Worm (Caenorhabditis elegans): ENCODE results near the gene C46E10.8.

The C46E10.8 gene

ce11 chrII:3721016-3721415, 6.9 kb downstream of the C46E10.8 start, which contains the start of gene C46E10.3:
Gene C46E10.3, plus strand, starts transcription at chrII:3721316.
- TF ChIP-seq klf-2 (GFP tag; conservative IDR thresholded peaks at IDR 0.05): no peak
- no peak for TF ChIP-seq ztf-29 (GFP tag; IDR thresholded peaks at IDR 0.05)
- no peak for TF ChIP-seq T22C8.4 (GFP tag; IDR thresholded peaks at IDR 0.05)
- no peak for TF ChIP-seq cog-1 (tag; optimal IDR thresholded peaks at IDR 0.05)
- TF ChIP-seq ref-1 (GFP tag; conservative IDR thresholded peaks at IDR 0.05): no peak
- TF ChIP-seq med-1 (GFP tag; optimal IDR thresholded peaks at IDR 0.05; ENCODE audit: insufficient read depth): no peak
- no peak for TF ChIP-seq tab-1 (GFP tag; IDR thresholded peaks at IDR 0.05)
- TF ChIP-seq flt-1 (GFP tag; IDR thresholded peaks at IDR 0.05): no peak
- TF ChIP-seq ztf-23 (GFP tag; IDR thresholded peaks at IDR 0.05): no peak

ce11 chrII:3716961-3717360, 10.9 kb downstream of the C46E10.8 start, which contains the start of gene fbxc-52:
Gene fbxc-52, plus strand, starts transcription at chrII:3717261.
- TF ChIP-seq ztf-29 (GFP tag; IDR thresholded peaks at IDR 0.05): no peak
- TF ChIP-seq tab-1 (GFP tag; IDR thresholded peaks at IDR 0.05): no peak
- no peak for TF ChIP-seq T22C8.4 (GFP tag; IDR thresholded peaks at IDR 0.05)
- no peak for TF ChIP-seq cog-1 (tag; optimal IDR thresholded peaks at IDR 0.05)
- TF ChIP-seq flt-1 (GFP tag; IDR thresholded peaks at IDR 0.05): no peak

ce11 chrII:3716455-3716854, 11.4 kb downstream of the C46E10.8 start, which contains the start of gene srh-99:
Gene srh-99, minus strand, starts transcription at chrII:3716555.
- TF ChIP-seq med-1 (GFP tag; optimal IDR thresholded peaks at IDR 0.05; ENCODE audit: insufficient read depth) (no peak), klf-2 (GFP tag; conservative IDR thresholded peaks at IDR 0.05) (no peak), ztf-23 (GFP tag; IDR thresholded peaks at IDR 0.05) (no peak), ztf-29 (GFP tag; IDR thresholded peaks at IDR 0.05) (no peak), cog-1 (tag; optimal IDR thresholded peaks at IDR 0.05) (no peak), ref-1 (GFP tag; conservative IDR thresholded peaks at IDR 0.05) (no peak), T22C8.4 (GFP tag; IDR thresholded peaks at IDR 0.05) (no peak), flt-1 (GFP tag; IDR thresholded peaks at IDR 0.05) (no peak), tab-1 (GFP tag; IDR thresholded peaks at IDR 0.05) (no peak)

ce11 chrII:3714595-3714994, 13.3 kb downstream of the C46E10.8 start, which contains the start of gene srh-100:
Gene srh-100, minus strand, starts transcription at chrII:3714695.
- TF ChIP-seq T22C8.4 (GFP tag; IDR thresholded peaks at IDR 0.05): no peak
- TF ChIP-seq klf-2 (GFP tag; conservative IDR thresholded peaks at IDR 0.05): no peak
- no peak for TF ChIP-seq ref-1 (GFP tag; conservative IDR thresholded peaks at IDR 0.05)
- no peak for TF ChIP-seq ztf-23 (GFP tag; IDR thresholded peaks at IDR 0.05)
- TF ChIP-seq cog-1 (tag; optimal IDR thresholded peaks at IDR 0.05): no peak
- TF ChIP-seq tab-1 (GFP tag; IDR thresholded peaks at IDR 0.05): no peak
- no peak for TF ChIP-seq ztf-29 (GFP tag; IDR thresholded peaks at IDR 0.05)
- no peak for TF ChIP-seq flt-1 (GFP tag; IDR thresholded peaks at IDR 0.05)
- TF ChIP-seq med-1 (GFP tag; optimal IDR thresholded peaks at IDR 0.05; ENCODE audit: insufficient read depth): no peak

- TF ChIP-seq ref-1 (GFP tag; conservative IDR thresholded peaks at IDR 0.05) (no peak), T22C8.4 (GFP tag; IDR thresholded peaks at IDR 0.05) (no peak), med-1 (GFP tag; optimal IDR thresholded peaks at IDR 0.05; ENCODE audit: insufficient read depth) (no peak), cog-1 (tag; optimal IDR thresholded peaks at IDR 0.05) (no peak), ztf-29 (GFP tag; IDR thresholded peaks at IDR 0.05) (no peak), klf-2 (GFP tag; conservative IDR thresholded peaks at IDR 0.05) (no peak), ztf-23 (GFP tag; IDR thresholded peaks at IDR 0.05) (no peak), flt-1 (GFP tag; IDR thresholded peaks at IDR 0.05) (no peak), tab-1 (GFP tag; IDR thresholded peaks at IDR 0.05) (no peak)
Measured at ce11 chrII:3711047-3711446, 16.8 kb downstream of the C46E10.8 start, which contains the start of gene fbxc-53. Gene fbxc-53, plus strand, starts transcription at chrII:3711291.

- no peak for TF ChIP-seq med-1 (GFP tag; optimal IDR thresholded peaks at IDR 0.05; ENCODE audit: insufficient read depth)
- TF ChIP-seq T22C8.4 (GFP tag; IDR thresholded peaks at IDR 0.05): no peak
- TF ChIP-seq ztf-23 (GFP tag; IDR thresholded peaks at IDR 0.05): no peak
- no peak for TF ChIP-seq ref-1 (GFP tag; conservative IDR thresholded peaks at IDR 0.05)
- TF ChIP-seq klf-2 (GFP tag; conservative IDR thresholded peaks at IDR 0.05): no peak
- TF ChIP-seq tab-1 (GFP tag; IDR thresholded peaks at IDR 0.05): no peak
- TF ChIP-seq flt-1 (GFP tag; IDR thresholded peaks at IDR 0.05): no peak
- no peak for TF ChIP-seq ztf-29 (GFP tag; IDR thresholded peaks at IDR 0.05)
- TF ChIP-seq cog-1 (tag; optimal IDR thresholded peaks at IDR 0.05): no peak
Measured at ce11 chrII:3709255-3709654, 18.6 kb downstream of the C46E10.8 start, which contains the start of gene srx-110. Gene srx-110, plus strand, starts transcription at chrII:3709555.

- TF ChIP-seq klf-2 (GFP tag; conservative IDR thresholded peaks at IDR 0.05) (no peak), ztf-29 (GFP tag; IDR thresholded peaks at IDR 0.05) (no peak), cog-1 (tag; optimal IDR thresholded peaks at IDR 0.05) (no peak), ztf-23 (GFP tag; IDR thresholded peaks at IDR 0.05) (no peak), med-1 (GFP tag; optimal IDR thresholded peaks at IDR 0.05; ENCODE audit: insufficient read depth) (no peak), tab-1 (GFP tag; IDR thresholded peaks at IDR 0.05) (no peak), T22C8.4 (GFP tag; IDR thresholded peaks at IDR 0.05) (no peak), ref-1 (GFP tag; conservative IDR thresholded peaks at IDR 0.05) (no peak), flt-1 (GFP tag; IDR thresholded peaks at IDR 0.05) (no peak)
Measured at ce11 chrII:3705320-3705719, 22.6 kb downstream of the C46E10.8 start, which contains the start of gene srx-108. Gene srx-108, plus strand, starts transcription at chrII:3705620.

- TF ChIP-seq ztf-29 (GFP tag; IDR thresholded peaks at IDR 0.05): no peak
- no peak for TF ChIP-seq med-1 (GFP tag; optimal IDR thresholded peaks at IDR 0.05; ENCODE audit: insufficient read depth)
- no peak for TF ChIP-seq tab-1 (GFP tag; IDR thresholded peaks at IDR 0.05)
- TF ChIP-seq flt-1 (GFP tag; IDR thresholded peaks at IDR 0.05): no peak
- no peak for TF ChIP-seq ref-1 (GFP tag; conservative IDR thresholded peaks at IDR 0.05)
- TF ChIP-seq T22C8.4 (GFP tag; IDR thresholded peaks at IDR 0.05): no peak
- no peak for TF ChIP-seq cog-1 (tag; optimal IDR thresholded peaks at IDR 0.05)
- TF ChIP-seq ztf-23 (GFP tag; IDR thresholded peaks at IDR 0.05): no peak
- TF ChIP-seq klf-2 (GFP tag; conservative IDR thresholded peaks at IDR 0.05): no peak
Measured at ce11 chrII:3701305-3701704, 26.6 kb downstream of the C46E10.8 start, which contains the start of gene srx-105. Gene srx-105, minus strand, starts transcription at chrII:3701405.

- TF ChIP-seq klf-2 (GFP tag; conservative IDR thresholded peaks at IDR 0.05): no peak
- TF ChIP-seq ztf-29 (GFP tag; IDR thresholded peaks at IDR 0.05): no peak
- TF ChIP-seq ztf-23 (GFP tag; IDR thresholded peaks at IDR 0.05): no peak
- TF ChIP-seq ref-1 (GFP tag; conservative IDR thresholded peaks at IDR 0.05): no peak
- TF ChIP-seq T22C8.4 (GFP tag; IDR thresholded peaks at IDR 0.05): no peak
- no peak for TF ChIP-seq cog-1 (tag; optimal IDR thresholded peaks at IDR 0.05)
- TF ChIP-seq tab-1 (GFP tag; IDR thresholded peaks at IDR 0.05): no peak
- no peak for TF ChIP-seq med-1 (GFP tag; optimal IDR thresholded peaks at IDR 0.05; ENCODE audit: insufficient read depth)
- TF ChIP-seq flt-1 (GFP tag; IDR thresholded peaks at IDR 0.05): no peak
Measured at ce11 chrII:3699591-3699990, 28.3 kb downstream of the C46E10.8 start, which contains the start of gene srx-104. Gene srx-104, minus strand, starts transcription at chrII:3699691.
